Fruit fly (Drosophila melanogaster): ENCODE data around the gene MtnA.

Gene MtnA

dm6 chr3R:9808946-9809545 lies 24.9 kb upstream of the MtnA start, which contains the start of gene FBXO11 (continued):
- TF ChIP-seq CG5180 (GFP tag; optimal IDR thresholded peaks at IDR 0.05) = no peak
- TF ChIP-seq lilli (GFP tag; optimal IDR thresholded peaks at IDR 0.05) = no peak
- TF ChIP-seq pfk (GFP tag; optimal IDR thresholded peaks at IDR 0.05) = no peak
- TF ChIP-seq sisA (GFP tag; IDR thresholded peaks at IDR 0.05) = no peak
- TF ChIP-seq HLH54F (GFP tag; optimal IDR thresholded peaks at IDR 0.05) = no peak
- peak; percentile 69 for TF ChIP-seq CG12659 (GFP tag; optimal IDR thresholded peaks at IDR 0.05)
- no peak for TF ChIP-seq odd (GFP tag; optimal IDR thresholded peaks at IDR 0.05)
- peak; percentile 58 for TF ChIP-seq CHES-1-like (GFP tag; optimal IDR thresholded peaks at IDR 0.05)
- no peak for TF ChIP-seq abd-A (tag; optimal IDR thresholded peaks at IDR 0.05)
- TF ChIP-seq CG1024 (GFP tag; IDR thresholded peaks at IDR 0.05) = no peak
- TF ChIP-seq chinmo (GFP tag; IDR thresholded peaks at IDR 0.05; ENCODE audit: partially characterized antibody) = peak; percentile 69; the same call in 1 of the 4 replicates
- TF ChIP-seq bcd (GFP tag; optimal IDR thresholded peaks at IDR 0.05) = no peak
- TF ChIP-seq ato (GFP tag; IDR thresholded peaks at IDR 0.05; ENCODE audit: partially characterized antibody) = 0 out of 2 replicates have a peak, but pooled peaks have one; percentile 6
- no peak for TF ChIP-seq trh (GFP tag; optimal IDR thresholded peaks at IDR 0.05)
- TF ChIP-seq CG11723 (GFP tag; optimal IDR thresholded peaks at IDR 0.05) = no peak
- TF ChIP-seq stc (GFP tag; IDR thresholded peaks at IDR 0.05) = no peak
- TF ChIP-seq YL-1 (GFP tag; optimal IDR thresholded peaks at IDR 0.05) = peak; percentile 98
- TF ChIP-seq CG9876 (GFP tag; optimal IDR thresholded peaks at IDR 0.05) = no peak
- no peak for TF ChIP-seq Blimp-1 (GFP tag; optimal IDR thresholded peaks at IDR 0.05)
- TF ChIP-seq run (tag; optimal IDR thresholded peaks at IDR 0.05) = peak; percentile 47
- no peak for TF ChIP-seq shn (GFP tag; optimal IDR thresholded peaks at IDR 0.05)
- no peak for TF ChIP-seq Gug (GFP tag; IDR thresholded peaks at IDR 0.05)
- peak; percentile 98 for TF ChIP-seq MESR4 (GFP tag; optimal IDR thresholded peaks at IDR 0.05)
- TF ChIP-seq sna (GFP tag; IDR thresholded peaks at IDR 0.05; ENCODE audit: partially characterized antibody) = no peak
- TF ChIP-seq CG5953 (GFP tag; IDR thresholded peaks at IDR 0.05) = no peak
- TF ChIP-seq CG15601 (tag; optimal IDR thresholded peaks at IDR 0.05) = peak; percentile 45
- TF ChIP-seq ewg (GFP tag; optimal IDR thresholded peaks at IDR 0.05) = no peak
- no peak for TF ChIP-seq sd (tag; optimal IDR thresholded peaks at IDR 0.05)
- no peak for TF ChIP-seq CG18476 (GFP tag; optimal IDR thresholded peaks at IDR 0.05)
- TF ChIP-seq CG2202 (tag; optimal IDR thresholded peaks at IDR 0.05) = no peak
- TF ChIP-seq eve (GFP tag; optimal IDR thresholded peaks at IDR 0.05) = no peak
- no peak for TF ChIP-seq da (GFP tag; optimal IDR thresholded peaks at IDR 0.05)
- TF ChIP-seq Stat92E (GFP tag; optimal IDR thresholded peaks at IDR 0.05) = peak in 1 of 3 experiments; percentile 83
- peak; percentile 18; the same call in 1 of the 3 replicates for TF ChIP-seq CG16813 (GFP tag; IDR thresholded peaks at IDR 0.05; ENCODE audit: partially characterized antibody)
- TF ChIP-seq pita (GFP tag; optimal IDR thresholded peaks at IDR 0.05) = no peak
- no peak for TF ChIP-seq Neu2 (GFP tag; optimal IDR thresholded peaks at IDR 0.05; ENCODE audit: borderline replicate concordance)
- TF ChIP-seq tio (GFP tag; optimal IDR thresholded peaks at IDR 0.05) = no peak
- TF ChIP-seq Drgx (GFP tag; IDR thresholded peaks at IDR 0.05) = peak; percentile 76
- 0 out of 3 replicates have a peak, but pooled peaks have one; percentile 24 for TF ChIP-seq vnd (GFP tag; IDR thresholded peaks at IDR 0.05; ENCODE audit: partially characterized antibody)
- no peak for TF ChIP-seq CG10366 (GFP tag; IDR thresholded peaks at IDR 0.05)
- TF ChIP-seq Hr39 (optimal IDR thresholded peaks at IDR 0.05) = no peak
- TF ChIP-seq CG18011 (GFP tag; optimal IDR thresholded peaks at IDR 0.05) = no peak
- no peak for TF ChIP-seq CG11560 (tag; IDR thresholded peaks at IDR 0.05)
- TF ChIP-seq ci (GFP tag; IDR thresholded peaks at IDR 0.05) = peak; percentile 8; the same call in 1 of the 3 replicates
- TF ChIP-seq hbn (GFP tag; IDR thresholded peaks at IDR 0.05; ENCODE audit: partially characterized antibody) = peak; percentile 62
- TF ChIP-seq CG1233 (GFP tag; optimal IDR thresholded peaks at IDR 0.05) = no peak
- TF ChIP-seq Trl (optimal IDR thresholded peaks at IDR 0.05) = no peak
- TF ChIP-seq Trl (GFP tag; optimal IDR thresholded peaks at IDR 0.05) = no peak
- TF ChIP-seq Aef1 (GFP tag; IDR thresholded peaks at IDR 0.05) = no peak
- TF ChIP-seq CG14014 (GFP tag; IDR thresholded peaks at IDR 0.05) = no peak; the same call in 1 of the 2 replicates
